Fruit fly (Drosophila melanogaster): ENCODE data around the gene CG12499.
A peak's percentile ranks its signal among the peaks of the same experiment; 100 is the strongest.

The CG12499 gene

dm6 chr3R:22454397-22455334 is 8.3 kb upstream of the CG12499 start (continued):
- peak; percentile 68 for TF ChIP-seq exex (tag; optimal IDR thresholded peaks at IDR 0.05)
- no peak for TF ChIP-seq Myb (GFP tag; optimal IDR thresholded peaks at IDR 0.05)
- TF ChIP-seq CTCF (GFP tag; optimal IDR thresholded peaks at IDR 0.05), result no peak
- no peak for TF ChIP-seq ind (GFP tag; optimal IDR thresholded peaks at IDR 0.05)
- no peak for TF ChIP-seq tx (GFP tag; optimal IDR thresholded peaks at IDR 0.05)
- TF ChIP-seq Ets65A (GFP tag), result peak; percentile 9
- TF ChIP-seq schlank (tag; optimal IDR thresholded peaks at IDR 0.05), result no peak
- TF ChIP-seq Sox100B (GFP tag; optimal IDR thresholded peaks at IDR 0.05), result no peak
- TF ChIP-seq BtbVII (GFP tag; optimal IDR thresholded peaks at IDR 0.05), result no peak
- no peak for TF ChIP-seq CG12744 (GFP tag; optimal IDR thresholded peaks at IDR 0.05)
- TF ChIP-seq Lhr (GFP tag; optimal IDR thresholded peaks at IDR 0.05), result no peak
- TF ChIP-seq H15 (GFP tag; IDR thresholded peaks at IDR 0.05), result no peak
- no peak for TF ChIP-seq Hr3 (GFP tag; optimal IDR thresholded peaks at IDR 0.05)
- TF ChIP-seq dm (GFP tag; optimal IDR thresholded peaks at IDR 0.05), result no peak
- TF ChIP-seq CG11456 (GFP tag; IDR thresholded peaks at IDR 0.05), result no peak
- no peak for TF ChIP-seq seq (GFP tag; IDR thresholded peaks at IDR 0.05)
- TF ChIP-seq MTF-1 (GFP tag; optimal IDR thresholded peaks at IDR 0.05; ENCODE audit: borderline replicate concordance), result no peak
- TF ChIP-seq CG6175 (GFP tag; IDR thresholded peaks at IDR 0.05), result no peak
- peak; percentile 62 for TF ChIP-seq CG15479 (GFP tag; optimal IDR thresholded peaks at IDR 0.05)
- TF ChIP-seq usp (GFP tag; optimal IDR thresholded peaks at IDR 0.05), result no peak
- TF ChIP-seq org-1 (GFP tag; optimal IDR thresholded peaks at IDR 0.05), result no peak
- TF ChIP-seq CG12942 (GFP tag; optimal IDR thresholded peaks at IDR 0.05), result no peak
- no peak for TF ChIP-seq Jarid2 (GFP tag; optimal IDR thresholded peaks at IDR 0.05)
- no peak for TF ChIP-seq CG8388 (GFP tag; optimal IDR thresholded peaks at IDR 0.05)
- TF ChIP-seq pan (optimal IDR thresholded peaks at IDR 0.05), result no peak
- TF ChIP-seq pan (GFP tag; optimal IDR thresholded peaks at IDR 0.05 in 1 of 2, IDR thresholded peaks at IDR 0.05 in 1 of 2), result no peak
- TF ChIP-seq caup (GFP tag; optimal IDR thresholded peaks at IDR 0.05; ENCODE audit: severe bottlenecking), result no peak
- TF ChIP-seq al (GFP tag; IDR thresholded peaks at IDR 0.05), result no peak
- TF ChIP-seq sens (GFP tag), result no peak
- TF ChIP-seq ssp (GFP tag; IDR thresholded peaks at IDR 0.05), result no peak
- no peak for TF ChIP-seq MESR4 (GFP tag; optimal IDR thresholded peaks at IDR 0.05)
- TF ChIP-seq chm (GFP tag; IDR thresholded peaks at IDR 0.05), result no peak
- TF ChIP-seq mam (GFP tag; optimal IDR thresholded peaks at IDR 0.05), result no peak
- no peak for TF ChIP-seq CG15696 (tag; optimal IDR thresholded peaks at IDR 0.05)
- TF ChIP-seq CG33213 (GFP tag; optimal IDR thresholded peaks at IDR 0.05), result no peak
- TF ChIP-seq CG33557 (GFP tag; optimal IDR thresholded peaks at IDR 0.05), result no peak
- TF ChIP-seq hth (optimal IDR thresholded peaks at IDR 0.05), result no peak
- TF ChIP-seq H2.0 (GFP tag; IDR thresholded peaks at IDR 0.05), result no peak
- TF ChIP-seq grn (GFP tag; optimal IDR thresholded peaks at IDR 0.05), result peak; percentile 55
- no peak for TF ChIP-seq gcm (GFP tag; optimal IDR thresholded peaks at IDR 0.05)
- no peak for TF ChIP-seq wdn (GFP tag; IDR thresholded peaks at IDR 0.05)
- no peak for TF ChIP-seq Spps (tag; optimal IDR thresholded peaks at IDR 0.05)
- no peak for TF ChIP-seq Ada2b (GFP tag; IDR thresholded peaks at IDR 0.05)
- no peak for TF ChIP-seq CG42726 (GFP tag; IDR thresholded peaks at IDR 0.05; ENCODE audit: partially characterized antibody)
- TF ChIP-seq pum (GFP tag; optimal IDR thresholded peaks at IDR 0.05), result no peak
- TF ChIP-seq gce (GFP tag; IDR thresholded peaks at IDR 0.05), result no peak
- TF ChIP-seq CG6654 (GFP tag; optimal IDR thresholded peaks at IDR 0.05), result no peak
- peak; percentile 96 for TF ChIP-seq Nf-YB (GFP tag; optimal IDR thresholded peaks at IDR 0.05)
- TF ChIP-seq CG34224 (GFP tag; IDR thresholded peaks at IDR 0.05; ENCODE audit: partially characterized antibody), result no peak
- TF ChIP-seq lmd (GFP tag; IDR thresholded peaks at IDR 0.05), result no peak
- TF ChIP-seq Hey (tag; optimal IDR thresholded peaks at IDR 0.05), result no peak
